Worm (Caenorhabditis elegans): ENCODE measurements around the gene R102.11.

DNA sequence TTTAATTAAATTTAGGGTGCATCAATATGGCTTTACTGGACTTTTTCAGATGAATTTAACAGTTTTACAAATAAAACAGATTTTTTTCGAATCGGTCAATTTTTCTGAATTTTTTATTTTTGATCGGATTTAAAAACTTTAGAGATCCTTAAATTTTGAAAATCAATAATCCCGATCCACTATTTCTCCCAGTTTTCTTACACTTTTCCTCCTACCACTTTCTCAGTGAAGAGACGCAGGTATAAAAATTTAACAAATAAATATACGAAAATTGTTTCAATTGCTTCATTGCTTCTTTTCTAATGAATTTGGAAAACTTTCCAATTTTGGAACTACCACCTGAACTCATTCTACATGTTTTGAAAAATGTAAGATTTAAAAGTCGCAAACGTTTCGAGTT is 35.4 kb downstream of the R102.11 start, which contains the start of gene K08C7.7:
- TF ChIP-seq fos-1 (tag; optimal IDR thresholded peaks at IDR 0.05) (no peak), ztf-7 (tag; optimal IDR thresholded peaks at IDR 0.05) (no peak), snpc-4 (tag; optimal IDR thresholded peaks at IDR 0.05) (no peak), nhr-77 (tag; optimal IDR thresholded peaks at IDR 0.05) (no peak), nhr-11 (tag; optimal IDR thresholded peaks at IDR 0.05) (no peak)
